Worm (Caenorhabditis elegans): Measurements from ENCODE around the gene asp-5.

asp-5 gene

ce11 chrV:8269878-8270277, 2.3 kb upstream of the asp-5 start:
- peak; percentile 85 for TF ChIP-seq elt-2 (tag; optimal IDR thresholded peaks at IDR 0.05)
- TF ChIP-seq ceh-16 (tag; optimal IDR thresholded peaks at IDR 0.05), result no peak
- TF ChIP-seq ztf-11 (tag; optimal IDR thresholded peaks at IDR 0.05), result no peak
- TF ChIP-seq ZK546.5 (tag; optimal IDR thresholded peaks at IDR 0.05), result no peak
- TF ChIP-seq mml-1 (tag; optimal IDR thresholded peaks at IDR 0.05), result no peak
- TF ChIP-seq jun-1 (tag; optimal IDR thresholded peaks at IDR 0.05), result peak; percentile 24
- TF ChIP-seq pqm-1 (tag; optimal IDR thresholded peaks at IDR 0.05), result peak; percentile 75
- TF ChIP-seq pha-4 (tag; optimal IDR thresholded peaks at IDR 0.05), result peak; percentile 57

ce11 chrV:8271395-8271794, 790 bp upstream of the asp-5 start:
- TF ChIP-seq fkh-10 (GFP tag; optimal IDR thresholded peaks at IDR 0.05), result no peak
- TF ChIP-seq elt-2 (tag; optimal IDR thresholded peaks at IDR 0.05), result no peak
- no peak for TF ChIP-seq fos-1 (tag; optimal IDR thresholded peaks at IDR 0.05)
- no peak for TF ChIP-seq ceh-28 (tag; optimal IDR thresholded peaks at IDR 0.05)
- TF ChIP-seq sea-2 (GFP tag; optimal IDR thresholded peaks at IDR 0.05), result no peak
- no peak for TF ChIP-seq ZK546.5 (tag; optimal IDR thresholded peaks at IDR 0.05)
- TF ChIP-seq skn-1 (tag; optimal IDR thresholded peaks at IDR 0.05), result no peak

- no peak for TF ChIP-seq elt-2 (tag; optimal IDR thresholded peaks at IDR 0.05)
- no peak for TF ChIP-seq ztf-4 (tag; optimal IDR thresholded peaks at IDR 0.05)
- no peak for TF ChIP-seq sea-2 (GFP tag; optimal IDR thresholded peaks at IDR 0.05)
- TF ChIP-seq ceh-82 (tag; optimal IDR thresholded peaks at IDR 0.05), result no peak
- no peak for TF ChIP-seq nhr-76 (tag; optimal IDR thresholded peaks at IDR 0.05)
- TF ChIP-seq ZK546.5 (tag; optimal IDR thresholded peaks at IDR 0.05), result no peak
- no peak for TF ChIP-seq nhr-43 (tag; optimal IDR thresholded peaks at IDR 0.05; ENCODE audit: poor library complexity, severe bottlenecking)
- no peak for TF ChIP-seq lsy-12 (tag; optimal IDR thresholded peaks at IDR 0.05)
- TF ChIP-seq snpc-4 (tag; optimal IDR thresholded peaks at IDR 0.05), result no peak
- no peak for TF ChIP-seq jun-1 (tag; optimal IDR thresholded peaks at IDR 0.05)
- TF ChIP-seq ama-1 (optimal IDR thresholded peaks at IDR 0.05), result no peak
- TF ChIP-seq ceh-28 (tag; optimal IDR thresholded peaks at IDR 0.05), result no peak
- no peak for TF ChIP-seq lin-15B (tag; optimal IDR thresholded peaks at IDR 0.05)
- no peak for TF ChIP-seq nhr-12 (tag; optimal IDR thresholded peaks at IDR 0.05)
- TF ChIP-seq skn-1 (tag; optimal IDR thresholded peaks at IDR 0.05), result no peak
- no peak for TF ChIP-seq pqm-1 (tag; optimal IDR thresholded peaks at IDR 0.05)
- TF ChIP-seq fkh-10 (GFP tag; optimal IDR thresholded peaks at IDR 0.05), result no peak
- TF ChIP-seq ztf-11 (tag; optimal IDR thresholded peaks at IDR 0.05), result no peak
- TF ChIP-seq nhr-11 (tag; optimal IDR thresholded peaks at IDR 0.05), result no peak
- TF ChIP-seq elt-3 (tag; optimal IDR thresholded peaks at IDR 0.05), result no peak
These were observed 6.6 kb downstream of the asp-5 start, which contains the start of gene str-136 for ce11 chrV:8278830-8279229. TSS of gene str-136 (minus strand) at chrV:8278930.

ce11 chrV:8280770-8281169, 8.6 kb downstream of the asp-5 start, which contains the start of gene str-135:
TSS of gene str-135 (minus strand) at chrV:8280870.
- TF ChIP-seq eor-1 (tag; optimal IDR thresholded peaks at IDR 0.05), result no peak
- no peak for TF ChIP-seq nhr-76 (tag; optimal IDR thresholded peaks at IDR 0.05)
- no peak for TF ChIP-seq skn-1 (tag; optimal IDR thresholded peaks at IDR 0.05)
- TF ChIP-seq nhr-23 (tag; optimal IDR thresholded peaks at IDR 0.05), result no peak
- TF ChIP-seq ama-1 (optimal IDR thresholded peaks at IDR 0.05), result no peak
- no peak for TF ChIP-seq nhr-11 (tag; optimal IDR thresholded peaks at IDR 0.05)
- TF ChIP-seq unc-62 (GFP tag; optimal IDR thresholded peaks at IDR 0.05), result no peak
- no peak for TF ChIP-seq egl-27 (tag; optimal IDR thresholded peaks at IDR 0.05)
- TF ChIP-seq nhr-43 (tag; optimal IDR thresholded peaks at IDR 0.05; ENCODE audit: poor library complexity, severe bottlenecking), result no peak
- no peak for TF ChIP-seq elt-1 (tag; optimal IDR thresholded peaks at IDR 0.05)
- no peak for TF ChIP-seq ceh-82 (tag; optimal IDR thresholded peaks at IDR 0.05)

ce11 chrV:8281646-8282045, 9.5 kb downstream of the asp-5 start:
- TF ChIP-seq nfya-1 (tag; optimal IDR thresholded peaks at IDR 0.05; ENCODE audit: insufficient read depth) (no peak), skn-1 (tag; optimal IDR thresholded peaks at IDR 0.05) (no peak), elt-2 (tag; optimal IDR thresholded peaks at IDR 0.05) (no peak), eor-1 (tag; optimal IDR thresholded peaks at IDR 0.05) (no peak), nhr-12 (tag; optimal IDR thresholded peaks at IDR 0.05) (no peak), nhr-11 (tag; optimal IDR thresholded peaks at IDR 0.05) (no peak), mml-1 (tag; optimal IDR thresholded peaks at IDR 0.05) (no peak), pqm-1 (tag; optimal IDR thresholded peaks at IDR 0.05) (no peak), elt-3 (tag; optimal IDR thresholded peaks at IDR 0.05) (no peak), nhr-67 (tag; optimal IDR thresholded peaks at IDR 0.05) (no peak), daf-12 (tag; optimal IDR thresholded peaks at IDR 0.05) (no peak), pha-4 (tag; optimal IDR thresholded peaks at IDR 0.05) (no peak), hmg-11 (tag; optimal IDR thresholded peaks at IDR 0.05) (no peak)
